Worm (Caenorhabditis elegans): Measurements from ENCODE around the gene spn-4.

DNA sequence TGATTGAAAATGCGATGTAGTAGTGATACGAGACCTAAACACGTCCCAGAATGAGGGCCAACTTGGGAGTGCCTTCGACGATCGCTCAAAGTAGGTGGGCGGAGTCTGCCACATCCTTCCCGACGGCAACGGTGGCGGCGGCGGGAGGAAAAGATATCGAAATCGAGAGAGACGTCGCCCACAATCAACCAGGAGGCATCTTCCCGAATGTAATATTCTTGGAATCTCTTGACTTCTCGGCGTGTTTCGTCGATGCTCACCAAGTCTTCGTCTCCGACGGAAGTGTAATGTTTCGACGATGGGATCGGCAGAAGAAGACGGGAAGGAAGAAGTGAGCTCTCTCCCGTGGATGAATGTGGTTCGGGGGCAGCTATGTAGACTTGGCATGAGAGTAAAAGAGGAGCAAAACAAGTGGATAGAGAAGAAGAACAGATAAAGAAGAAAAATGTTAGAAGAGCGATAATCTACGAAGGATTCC lies 16.2 kb downstream of the spn-4 start, which contains the start of the genes T25F10.1 and clik-1:
- TF ChIP-seq tbx-2 (tag; optimal IDR thresholded peaks at IDR 0.05) (no peak), fkh-10 (GFP tag; optimal IDR thresholded peaks at IDR 0.05) (no peak), elt-2 (tag; optimal IDR thresholded peaks at IDR 0.05) (no peak), sox-4 (tag; optimal IDR thresholded peaks at IDR 0.05) (no peak), ahr-1 (tag; optimal IDR thresholded peaks at IDR 0.05) (no peak), ama-1 (optimal IDR thresholded peaks at IDR 0.05) (no peak), unc-42 (tag; optimal IDR thresholded peaks at IDR 0.05) (no peak), ceh-18 (tag; optimal IDR thresholded peaks at IDR 0.05) (peak; percentile 89), dmd-4 (tag; optimal IDR thresholded peaks at IDR 0.05; ENCODE audit: borderline replicate concordance) (no peak), pha-4 (tag; optimal IDR thresholded peaks at IDR 0.05) (no peak), odd-2 (tag; optimal IDR thresholded peaks at IDR 0.05) (no peak), ceh-24 (tag; optimal IDR thresholded peaks at IDR 0.05) (no peak), rnt-1 (tag; optimal IDR thresholded peaks at IDR 0.05) (peak; percentile 65)
